Worm (Caenorhabditis elegans): Measurements from ENCODE around the gene ced-11.

The ced-11 gene

DNA sequence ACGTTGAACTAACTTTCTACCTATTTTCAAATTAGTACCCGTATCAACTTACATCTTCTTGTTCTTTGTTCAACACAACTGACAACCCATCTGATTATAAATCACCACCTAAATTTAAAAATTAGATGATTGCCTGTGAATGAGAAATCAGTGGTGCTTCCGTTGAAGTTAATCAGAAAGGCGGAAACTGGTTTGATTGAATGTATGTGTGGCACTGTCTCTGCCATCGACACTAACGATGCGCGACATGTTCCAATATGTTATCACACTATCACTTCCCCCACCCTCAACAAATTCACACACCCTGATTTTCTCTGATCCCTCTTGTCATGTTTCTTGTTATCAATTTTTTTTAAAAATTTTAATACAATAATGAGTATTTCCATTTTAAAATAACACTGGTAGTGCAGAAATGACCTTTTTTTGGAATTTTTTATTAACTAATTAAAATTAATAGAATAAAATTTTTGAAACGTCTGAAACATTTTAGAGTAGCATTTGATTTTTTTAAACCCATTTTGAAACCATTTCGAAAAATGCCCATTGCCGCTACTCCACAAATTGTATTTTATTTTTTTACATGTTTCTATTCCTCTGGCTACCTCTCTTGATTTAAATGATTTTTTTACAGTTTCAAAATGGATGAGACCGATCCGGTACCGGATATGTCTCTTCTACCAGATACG is at the start of gene ced-11:
ced-11 (plus strand) TSS at position 636 of the 686 bp plus-strand sequence.
- no peak for TF ChIP-seq athp-1 (tag; optimal IDR thresholded peaks at IDR 0.05)
- no peak for TF ChIP-seq hmg-20 (GFP tag; IDR thresholded peaks at IDR 0.05)
- no peak for TF ChIP-seq ztf-25 (GFP tag; IDR thresholded peaks at IDR 0.05)
- TF ChIP-seq F33H1.4 (GFP tag; IDR thresholded peaks at IDR 0.05) = no peak
- TF ChIP-seq cebp-2 (GFP tag; IDR thresholded peaks at IDR 0.05) = no peak
- no peak for TF ChIP-seq ceh-27 (GFP tag; optimal IDR thresholded peaks at IDR 0.05)
- TF ChIP-seq nhr-27 (tag; optimal IDR thresholded peaks at IDR 0.05) = no peak
- no peak for TF ChIP-seq Y95B8A.8 (GFP tag; IDR thresholded peaks at IDR 0.05)
- TF ChIP-seq zfh-2 (GFP tag; conservative IDR thresholded peaks at IDR 0.05) = no peak
- no peak for TF ChIP-seq F22D6.2 (tag; optimal IDR thresholded peaks at IDR 0.05)
- no peak for TF ChIP-seq snpc-4 (GFP tag; optimal IDR thresholded peaks at IDR 0.05)
- no peak for TF ChIP-seq snpc-4 (tag; optimal IDR thresholded peaks at IDR 0.05)
- TF ChIP-seq madf-10 (tag; optimal IDR thresholded peaks at IDR 0.05) = no peak

- no peak for TF ChIP-seq ekl-4 (GFP tag; IDR thresholded peaks at IDR 0.05)
- no peak for TF ChIP-seq snpc-1.3 (tag; optimal IDR thresholded peaks at IDR 0.05; ENCODE audit: insufficient read depth)
- TF ChIP-seq mel-28 (tag; optimal IDR thresholded peaks at IDR 0.05; ENCODE audit: borderline replicate concordance) = no peak
- no peak for TF ChIP-seq tbp1 (GFP tag; optimal IDR thresholded peaks at IDR 0.05)
- no peak for TF ChIP-seq ceh-100 (GFP tag; IDR thresholded peaks at IDR 0.05)
- no peak for TF ChIP-seq nhr-90 (tag; optimal IDR thresholded peaks at IDR 0.05)
- no peak for TF ChIP-seq bed-1 (GFP tag; IDR thresholded peaks at IDR 0.05)
- TF ChIP-seq rcor-1 (GFP tag; IDR thresholded peaks at IDR 0.05) = no peak
- TF ChIP-seq zim-3 (tag; optimal IDR thresholded peaks at IDR 0.05) = no peak
- no peak for TF ChIP-seq K11D2.4 (GFP tag; IDR thresholded peaks at IDR 0.05)
- TF ChIP-seq F57A8.1 (GFP tag; optimal IDR thresholded peaks at IDR 0.05) = no peak
Observed at ce11 chrIII:9069712-9070111, 49.6 kb upstream of the ced-11 start.

- TF ChIP-seq K12H6.12 (tag; optimal IDR thresholded peaks at IDR 0.05) (no peak), sdz-38 (tag; optimal IDR thresholded peaks at IDR 0.05) (no peak), unc-62 (GFP tag; optimal IDR thresholded peaks at IDR 0.05) (no peak), snpc-1.3 (tag; optimal IDR thresholded peaks at IDR 0.05; ENCODE audit: insufficient read depth) (no peak), hlh-26 (GFP tag; conservative IDR thresholded peaks at IDR 0.05) (no peak), F10E7.11 (tag; optimal IDR thresholded peaks at IDR 0.05) (no peak), F23B12.7 (tag; optimal IDR thresholded peaks at IDR 0.05; ENCODE audit: insufficient read depth) (no peak), madf-8 (GFP tag; conservative IDR thresholded peaks at IDR 0.05) (no peak), cebp-2 (GFP tag; IDR thresholded peaks at IDR 0.05) (no peak), Y79H2A.3 (GFP tag; conservative IDR thresholded peaks at IDR 0.05) (no peak), repo-1 (tag; optimal IDR thresholded peaks at IDR 0.05) (no peak), B0035.1 (tag; optimal IDR thresholded peaks at IDR 0.05) (no peak), hrde-1 (tag; optimal IDR thresholded peaks at IDR 0.05; ENCODE audit: borderline replicate concordance) (no peak), die-1 (tag; optimal IDR thresholded peaks at IDR 0.05) (no peak), madf-3 (GFP tag; IDR thresholded peaks at IDR 0.05) (no peak), gei-17 (GFP tag; optimal IDR thresholded peaks at IDR 0.05) (no peak), B0019.2 (GFP tag; conservative IDR thresholded peaks at IDR 0.05) (no peak), lsy-27 (tag; optimal IDR thresholded peaks at IDR 0.05; ENCODE audit: borderline replicate concordance, insufficient read depth) (no peak), ztf-6 (GFP tag; IDR thresholded peaks at IDR 0.05) (no peak), Y95B8A.8 (GFP tag; IDR thresholded peaks at IDR 0.05) (no peak)
Observed at ce11 chrIII:9071372-9071771, 48.0 kb upstream of the ced-11 start, which contains the start of gene lin-12. TSS of gene lin-12 (minus strand) at chrIII:9071472.
